Worm (Caenorhabditis elegans) whole organism, L3 larva: ENCODE measurements around the gene T11F9.14.

ENCODE experiments used
- R02D3.7 ChIP-seq: fragments of 150-350 bp; optimal IDR thresholded peaks from 2 replicates; lab custom pipeline; 2014; ENCODE audit warnings: missing biosample characterization, missing genetic modification characterization
- ZK546.5 ChIP-seq: sonication (generic microtip); optimal IDR thresholded peaks from 2 replicates; lab custom pipeline; 2017; ENCODE audit warnings: missing biosample characterization, missing genetic modification characterization
- elt-2 ChIP-seq: sonication (generic microtip); optimal IDR thresholded peaks from 2 replicates; lab custom pipeline; 2016; ENCODE audit warnings: missing genetic modification reagents, mild to moderate bottlenecking, missing genetic modification characterization, missing compliant biosample characterization
- fos-1 ChIP-seq: fragments of 150-350 bp; optimal IDR thresholded peaks from 2 replicates; lab custom pipeline; 2014; ENCODE audit warnings: missing biosample characterization, missing genetic modification characterization
- nfya-1 ChIP-seq: sonication (generic microtip); optimal IDR thresholded peaks from 2 replicates; lab custom pipeline; 2017; ENCODE audit warnings: missing genetic modification characterization, mild to moderate bottlenecking, missing compliant biosample characterization, antibody characterized with exemption, moderate library complexity; ENCODE audit not compliant: insufficient read depth
- nhr-28 ChIP-seq: fragments of 150-350 bp; optimal IDR thresholded peaks from 2 replicates; lab custom pipeline; 2014; ENCODE audit warnings: missing biosample characterization, missing genetic modification characterization
- nhr-76 ChIP-seq: fragments of 150-350 bp; sonication (generic microtip); optimal IDR thresholded peaks from 5 replicates; lab custom pipeline; 2014; ENCODE audit warnings: missing biosample characterization, missing genetic modification characterization
- pha-4 ChIP-seq: fragments of 150-350 bp; optimal IDR thresholded peaks from 2 replicates; lab custom pipeline; 2014; ENCODE audit warnings: missing biosample characterization, missing genetic modification reagents, missing genetic modification characterization
- pqm-1 ChIP-seq: fragments of 150-350 bp; optimal IDR thresholded peaks from 2 replicates; lab custom pipeline; 2017; ENCODE audit warnings: missing biosample characterization, missing genetic modification characterization, inconsistent platforms
- unc-62 ChIP-seq: fragments of 150-350 bp; sonication (generic microtip); optimal IDR thresholded peaks from 4 replicates; lab custom pipeline; 2014; ENCODE audit warnings: missing biosample characterization, missing genetic modification reagents, missing genetic modification characterization

DNA sequence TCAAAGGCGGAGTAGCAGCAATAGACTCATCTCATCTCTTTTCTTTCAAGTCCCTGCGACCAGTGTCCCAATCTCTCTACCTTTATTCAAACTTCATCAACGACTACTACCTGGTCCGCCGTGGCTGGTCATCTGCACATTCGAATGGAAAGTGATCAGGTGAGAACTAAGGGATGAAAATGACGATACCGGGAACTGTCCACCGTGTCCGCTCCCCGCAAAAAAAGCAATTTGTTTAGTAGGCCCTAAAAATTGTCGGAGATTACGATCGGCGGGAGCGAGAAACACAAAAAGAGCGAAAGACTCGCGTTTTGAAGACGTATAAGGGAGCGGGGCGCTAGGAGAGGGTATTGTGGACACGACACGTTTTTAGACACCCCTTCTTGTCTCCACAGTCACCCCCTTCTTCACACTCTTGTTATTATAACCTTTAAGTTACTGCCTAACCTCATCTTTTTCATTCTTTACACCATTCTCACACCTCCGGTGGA lies 17.6 kb downstream of the T11F9.14 start, which contains the start of gene zipt-16:
- TF ChIP-seq nfya-1 (tag; lab: Kevin White, UChicago) (no peak), pha-4 (tag; lab: Kevin White, UChicago) (no peak), elt-2 (no peak), fos-1 (tag; lab: Kevin White, UChicago) (no peak), nhr-76 (tag; lab: Kevin White, UChicago) (no peak), nhr-28 (tag; lab: Kevin White, UChicago) (no peak), unc-62 (GFP tag; lab: Kevin White, UChicago) (no peak), pqm-1 (tag; lab: Kevin White, UChicago) (no peak), ZK546.5 (tag; lab: Kevin White, UChicago) (no peak), R02D3.7 (tag; lab: Kevin White, UChicago) (no peak)
